Fruit fly (Drosophila melanogaster): ENCODE measurements around the gene CG13996.

CG13996 gene

dm6 chr2L:6048542-6048941 is 27.9 kb downstream of the CG13996 start, which contains the start of the genes CG34179 and slmo:
TSS of gene CG34179 (minus strand) at chr2L:6048706.
TSS of gene slmo (minus strand) at chr2L:6048706.
- TF ChIP-seq HLH106 (tag; optimal IDR thresholded peaks at IDR 0.05) (no peak), CrebA (GFP tag; optimal IDR thresholded peaks at IDR 0.05; ENCODE audit: borderline replicate concordance) (no peak)

dm6 chr2L:6050575-6050974 is 29.9 kb downstream of the CG13996 start, which contains the start of gene CG9135:
TSS of gene CG9135 (plus strand) at chr2L:6050800.
- TF ChIP-seq Hr83 (GFP tag; optimal IDR thresholded peaks at IDR 0.05; ENCODE audit: poor library complexity, severe bottlenecking) (peak; percentile 46), dmrt93B (GFP tag; optimal IDR thresholded peaks at IDR 0.05) (no peak), HLH106 (tag; optimal IDR thresholded peaks at IDR 0.05) (peak; percentile 9), Vsx2 (GFP tag; optimal IDR thresholded peaks at IDR 0.05; ENCODE audit: partially characterized antibody) (no peak), Jra (GFP tag; optimal IDR thresholded peaks at IDR 0.05) (peak; percentile 29)

dm6 chr2L:6051212-6051621 is 30.6 kb downstream of the CG13996 start:
- TF ChIP-seq sage (GFP tag; optimal IDR thresholded peaks at IDR 0.05): peak; percentile 88
- no peak for TF ChIP-seq pan (optimal IDR thresholded peaks at IDR 0.05)
- TF ChIP-seq Abd-B (GFP tag; optimal IDR thresholded peaks at IDR 0.05): no peak
- peak; percentile 92 to 95 for TF ChIP-seq foxo (GFP tag; optimal IDR thresholded peaks at IDR 0.05)
- TF ChIP-seq Vsx2 (GFP tag; optimal IDR thresholded peaks at IDR 0.05; ENCODE audit: partially characterized antibody): no peak
- TF ChIP-seq br (GFP tag; optimal IDR thresholded peaks at IDR 0.05): peak; percentile 97
- TF ChIP-seq Sp1 (GFP tag; optimal IDR thresholded peaks at IDR 0.05): peak; percentile 97
- no peak for TF ChIP-seq Dif (GFP tag; optimal IDR thresholded peaks at IDR 0.05; ENCODE audit: partially characterized antibody)
- peak; percentile 97 for TF ChIP-seq sv (GFP tag; optimal IDR thresholded peaks at IDR 0.05)
- TF ChIP-seq Hr78 (GFP tag; optimal IDR thresholded peaks at IDR 0.05): no peak
- no peak for TF ChIP-seq jim (GFP tag; optimal IDR thresholded peaks at IDR 0.05)
- TF ChIP-seq Myc (optimal IDR thresholded peaks at IDR 0.05): no peak
- peak; percentile 90 for TF ChIP-seq CG32264 (GFP tag; optimal IDR thresholded peaks at IDR 0.05)
- TF ChIP-seq woc (GFP tag; optimal IDR thresholded peaks at IDR 0.05): peak; percentile 93
- no peak for TF ChIP-seq N (GFP tag; optimal IDR thresholded peaks at IDR 0.05)
- peak; percentile 94 for TF ChIP-seq HLH106 (tag; optimal IDR thresholded peaks at IDR 0.05)
- TF ChIP-seq Dfd (GFP tag; optimal IDR thresholded peaks at IDR 0.05): no peak
- peak; percentile 87 for TF ChIP-seq Rel (GFP tag; optimal IDR thresholded peaks at IDR 0.05)
- peak; percentile 88 for TF ChIP-seq Rel (tag; optimal IDR thresholded peaks at IDR 0.05)
- peak; percentile 76 for TF ChIP-seq dsf (GFP tag; optimal IDR thresholded peaks at IDR 0.05; ENCODE audit: borderline replicate concordance)
- TF ChIP-seq brk (GFP tag; optimal IDR thresholded peaks at IDR 0.05): no peak
- TF ChIP-seq tai (GFP tag; optimal IDR thresholded peaks at IDR 0.05): no peak
- peak; percentile 75 for TF ChIP-seq dmrt93B (GFP tag; optimal IDR thresholded peaks at IDR 0.05)
- peak; percentile 91 for TF ChIP-seq CG9705 (GFP tag; optimal IDR thresholded peaks at IDR 0.05)
- TF ChIP-seq ey (GFP tag; optimal IDR thresholded peaks at IDR 0.05): peak; percentile 93
- no peak for TF ChIP-seq CrebA (GFP tag; optimal IDR thresholded peaks at IDR 0.05; ENCODE audit: borderline replicate concordance)
- TF ChIP-seq Jra (GFP tag; optimal IDR thresholded peaks at IDR 0.05): peak; percentile 64
- TF ChIP-seq usp (GFP tag; optimal IDR thresholded peaks at IDR 0.05): no peak
- TF ChIP-seq fru (GFP tag; optimal IDR thresholded peaks at IDR 0.05): peak; percentile 98
- no peak for TF ChIP-seq lola (GFP tag; optimal IDR thresholded peaks at IDR 0.05)
- TF ChIP-seq rgr (GFP tag; optimal IDR thresholded peaks at IDR 0.05): peak; percentile 98
- TF ChIP-seq dl (GFP tag; optimal IDR thresholded peaks at IDR 0.05; ENCODE audit: insufficient read depth in 1 of 2, partially characterized antibody in 2 of 2): no peak
- peak; percentile 96 for TF ChIP-seq OdsH (GFP tag; optimal IDR thresholded peaks at IDR 0.05)
- peak; percentile 53 for TF ChIP-seq Mio (GFP tag; optimal IDR thresholded peaks at IDR 0.05)
- peak; percentile 57 for TF ChIP-seq Hr83 (GFP tag; optimal IDR thresholded peaks at IDR 0.05; ENCODE audit: poor library complexity, severe bottlenecking)
- peak; percentile 98 for TF ChIP-seq h (GFP tag; optimal IDR thresholded peaks at IDR 0.05)
- no peak for TF ChIP-seq GATAd (GFP tag; optimal IDR thresholded peaks at IDR 0.05)
- peak; percentile 90 for TF ChIP-seq psq (GFP tag; optimal IDR thresholded peaks at IDR 0.05)
- peak; percentile 94 for TF ChIP-seq Hnf4 (GFP tag; optimal IDR thresholded peaks at IDR 0.05)
